Fruit fly (Drosophila melanogaster) Kc167 (cell line): ENCODE measurements around the gene Ctr1B.

Experiments used
- Sin3A ChIP-seq: fragments of >200 bp; optimal IDR thresholded peaks from 2 replicates; lab custom pipeline; 2018; ENCODE audit warnings: missing external identifiers
- h ChIP-seq: fragments of >200 bp; optimal IDR thresholded peaks from 3 replicates; lab custom pipeline; 2018; ENCODE audit warnings: missing external identifiers
- insv ChIP-seq: fragments of >200 bp; optimal IDR thresholded peaks from 3 replicates; lab custom pipeline; 2018; ENCODE audit warnings: missing external identifiers
- psq ChIP-seq: fragments of >200 bp; optimal IDR thresholded peaks from 2 replicates; lab custom pipeline; 2017; ENCODE audit warnings: missing external identifiers
- ttk ChIP-seq: sonication (Bioruptor generic); optimal IDR thresholded peaks from 2 replicates; lab custom pipeline; 2017; ENCODE audit warnings: missing external identifiers

dm6 chr3R:8349106-8349448, 31.7 kb downstream of the Ctr1B start:
- TF ChIP-seq psq (lab: Kevin White, UChicago): no peak
- TF ChIP-seq ttk (lab: Kevin White, UChicago): no peak
- no peak for TF ChIP-seq h (lab: Kevin White, UChicago)
- no peak for TF ChIP-seq Sin3A (lab: Kevin White, UChicago)
- TF ChIP-seq insv: no peak
